Fruit fly (Drosophila melanogaster) whole organism, wandering third instar larva: ENCODE results near the gene CG17196.

Experiments
- CG32264 ChIP-seq: fragments of 200-800 bp; sonication (Bioruptor generic); optimal IDR thresholded peaks from 2 replicates; lab custom pipeline; 2016; ENCODE audit warnings: missing biosample characterization, missing genetic modification characterization
- CG9705 ChIP-seq: fragments of 200-800 bp; sonication (Bioruptor generic); optimal IDR thresholded peaks from 2 replicates; lab custom pipeline; 2018; ENCODE audit warnings: missing biosample characterization, mild to moderate bottlenecking, missing genetic modification characterization
- CrebA ChIP-seq: fragments of 200-800 bp; sonication (Bioruptor generic); optimal IDR thresholded peaks from 2 replicates; lab custom pipeline; 2016; ENCODE audit warnings: missing biosample characterization, mild to moderate bottlenecking, missing genetic modification characterization, borderline replicate concordance
- Dif ChIP-seq: fragments of 200-275, 200-300 bp; sonication (Bioruptor generic); optimal IDR thresholded peaks from 2 replicates; lab custom pipeline; 2018; ENCODE audit warnings: missing biosample characterization, missing genetic modification characterization; ENCODE audit not compliant: partially characterized antibody
- GATAd ChIP-seq: sonication (Bioruptor generic); optimal IDR thresholded peaks from 2 replicates; lab custom pipeline; 2016; ENCODE audit warnings: missing biosample characterization, missing genetic modification characterization
- HLH106 ChIP-seq: fragments of 200-800 bp; optimal IDR thresholded peaks from 3 replicates; lab custom pipeline; 2019; ENCODE audit warnings: missing biosample characterization, mild to moderate bottlenecking, missing genetic modification characterization, moderate library complexity
- Hnf4 ChIP-seq: fragments of 200-800 bp; sonication (Bioruptor generic); optimal IDR thresholded peaks from 2 replicates; lab custom pipeline; 2016; ENCODE audit warnings: missing biosample characterization, mild to moderate bottlenecking, missing genetic modification characterization
- Hr78 ChIP-seq: fragments of >200 bp; optimal IDR thresholded peaks from 2 replicates; lab custom pipeline; 2017; ENCODE audit warnings: missing biosample characterization, missing genetic modification characterization
- Hr83 ChIP-seq: fragments of 200-300 bp; sonication (Bioruptor generic); optimal IDR thresholded peaks from 2 replicates; lab custom pipeline; 2016; ENCODE audit warnings: missing biosample characterization, mild to moderate bottlenecking, missing genetic modification characterization, moderate library complexity; ENCODE audit not compliant: poor library complexity, severe bottlenecking
- Jra ChIP-seq: sonication (Bioruptor generic); optimal IDR thresholded peaks from 2 replicates; lab custom pipeline; 2016; ENCODE audit warnings: missing biosample characterization, missing genetic modification characterization
- Myc ChIP-seq: fragments of >200 bp; optimal IDR thresholded peaks from 2 replicates; lab custom pipeline; 2017
- N ChIP-seq: fragments of >200 bp; optimal IDR thresholded peaks from 2 replicates; lab custom pipeline; 2018; ENCODE audit warnings: missing biosample characterization, missing external identifiers, missing genetic modification characterization
- OdsH ChIP-seq: fragments of 200-800 bp; sonication (Bioruptor generic); optimal IDR thresholded peaks from 2 replicates; lab custom pipeline; 2016; ENCODE audit warnings: missing biosample characterization, mild to moderate bottlenecking, missing genetic modification characterization
- Rel ChIP-seq, 2 experiments: fragments of 200-800 bp; sonication (Bioruptor generic) in 1 of 2; optimal IDR thresholded peaks; 2 replicates in 1 of 2; 3 replicates in 1 of 2; lab custom pipeline; 2016 to 2019; ENCODE audit warnings: mild to moderate bottlenecking in 2 of 2, missing biosample characterization in 2 of 2, missing genetic modification characterization in 2 of 2, moderate library complexity in 1 of 2
- Sp1 ChIP-seq: fragments of 200-800 bp; sonication (Bioruptor generic); optimal IDR thresholded peaks from 3 replicates; lab custom pipeline; 2019; ENCODE audit warnings: missing biosample characterization, mild to moderate bottlenecking, missing genetic modification characterization, moderate library complexity
- Vsx2 ChIP-seq: fragments of 200-300, 225-300 bp; sonication (Bioruptor generic); optimal IDR thresholded peaks from 2 replicates; lab custom pipeline; 2018; ENCODE audit warnings: missing biosample characterization, missing genetic modification characterization; ENCODE audit not compliant: partially characterized antibody
- brk ChIP-seq: fragments of 200-800 bp; sonication (Bioruptor generic); optimal IDR thresholded peaks from 2 replicates; lab custom pipeline; 2016; ENCODE audit warnings: missing biosample characterization, mild to moderate bottlenecking, missing genetic modification characterization
- dl ChIP-seq, 2 experiments: fragments of 175-275, 200-275 bp in 1 of 2; fragments of 200-275 bp in 1 of 2; sonication (Bioruptor generic); optimal IDR thresholded peaks; lab custom pipeline; 2018; ENCODE audit warnings: mild to moderate bottlenecking in 2 of 2, missing biosample characterization in 2 of 2, missing genetic modification characterization in 2 of 2, moderate library complexity in 2 of 2; ENCODE audit not compliant: partially characterized antibody in 2 of 2, insufficient read depth in 1 of 2
- dmrt93B ChIP-seq: fragments of 200-800 bp; sonication (Bioruptor generic); optimal IDR thresholded peaks from 2 replicates; lab custom pipeline; 2018; ENCODE audit warnings: missing biosample characterization, mild to moderate bottlenecking, missing genetic modification characterization
- h ChIP-seq: fragments of 200-800 bp; sonication (Bioruptor generic); optimal IDR thresholded peaks from 3 replicates; lab custom pipeline; 2016; ENCODE audit warnings: missing biosample characterization, mild to moderate bottlenecking, missing genetic modification characterization
- jim ChIP-seq: fragments of 175-275, 200-325 bp; sonication (Bioruptor generic); optimal IDR thresholded peaks from 2 replicates; lab custom pipeline; 2016; ENCODE audit warnings: missing biosample characterization, mild to moderate bottlenecking, missing genetic modification characterization
- psq ChIP-seq: fragments of 200-800 bp; sonication (Bioruptor generic); optimal IDR thresholded peaks from 3 replicates; lab custom pipeline; 2017; ENCODE audit warnings: missing biosample characterization, mild to moderate bottlenecking, missing genetic modification characterization, moderate library complexity
- rgr ChIP-seq: fragments of 200-800 bp; sonication (Bioruptor generic); optimal IDR thresholded peaks from 3 replicates; lab custom pipeline; 2016; ENCODE audit warnings: missing biosample characterization, mild to moderate bottlenecking, missing genetic modification characterization
- sage ChIP-seq: fragments of 200-800 bp; sonication (Bioruptor generic); optimal IDR thresholded peaks from 2 replicates; lab custom pipeline; 2016; ENCODE audit warnings: missing biosample characterization, mild to moderate bottlenecking, missing genetic modification characterization
- sv ChIP-seq: fragments of 200-800 bp; sonication (Bioruptor generic); optimal IDR thresholded peaks from 3 replicates; lab custom pipeline; 2016; ENCODE audit warnings: missing biosample characterization, missing genetic modification characterization
- tai ChIP-seq: sonication (Bioruptor generic); optimal IDR thresholded peaks from 2 replicates; lab custom pipeline; 2016; ENCODE audit warnings: missing biosample characterization, missing genetic modification characterization
- usp ChIP-seq: fragments of >200 bp; optimal IDR thresholded peaks from 2 replicates; lab custom pipeline; 2017; ENCODE audit warnings: missing biosample characterization, missing genetic modification characterization
- woc ChIP-seq: sonication (Bioruptor generic); optimal IDR thresholded peaks from 2 replicates; lab custom pipeline; 2016; ENCODE audit warnings: missing biosample characterization, mild to moderate bottlenecking, missing genetic modification characterization

The CG17196 gene

DNA sequence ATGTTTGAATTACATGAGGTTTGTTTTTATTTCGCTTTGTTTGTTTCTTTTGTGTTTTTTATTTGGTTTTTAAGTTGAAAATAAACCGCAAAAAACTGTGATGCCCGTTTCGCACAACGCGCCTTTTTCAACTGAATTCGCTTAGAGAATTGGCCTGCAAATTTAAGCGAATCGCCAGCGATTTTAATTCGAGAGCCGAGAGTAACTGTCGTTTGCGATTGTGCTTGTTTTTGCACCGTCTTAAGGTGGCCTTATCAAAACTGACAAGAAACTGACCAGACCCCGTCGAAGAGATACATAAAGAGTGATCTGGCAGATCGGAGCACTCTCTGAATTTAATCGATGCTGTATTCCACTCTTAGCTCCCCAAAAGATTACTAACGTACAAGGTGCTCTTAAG lies 15.8 kb downstream of the CG17196 start (continued):
- TF ChIP-seq CG32264 (GFP tag; lab: Kevin White, UChicago) (peak; percentile 57), CrebA (GFP tag; lab: Kevin White, UChicago) (peak; percentile 56), Rel (GFP tag; optimal IDR thresholded peaks at IDR 0.05; lab: Kevin White, UChicago) (peak; percentile 9), Rel (tag; optimal IDR thresholded peaks at IDR 0.05; lab: Kevin White, UChicago) (no peak), sv (no peak), Sp1 (GFP tag; lab: Kevin White, UChicago) (peak; percentile 1), Dif (GFP tag; lab: Kevin White, UChicago) (peak; percentile 40), OdsH (no peak), Hr83 (GFP tag; lab: Kevin White, UChicago) (peak; percentile 55), N (GFP tag; lab: Kevin White, UChicago) (no peak), Hr78 (no peak)

DNA sequence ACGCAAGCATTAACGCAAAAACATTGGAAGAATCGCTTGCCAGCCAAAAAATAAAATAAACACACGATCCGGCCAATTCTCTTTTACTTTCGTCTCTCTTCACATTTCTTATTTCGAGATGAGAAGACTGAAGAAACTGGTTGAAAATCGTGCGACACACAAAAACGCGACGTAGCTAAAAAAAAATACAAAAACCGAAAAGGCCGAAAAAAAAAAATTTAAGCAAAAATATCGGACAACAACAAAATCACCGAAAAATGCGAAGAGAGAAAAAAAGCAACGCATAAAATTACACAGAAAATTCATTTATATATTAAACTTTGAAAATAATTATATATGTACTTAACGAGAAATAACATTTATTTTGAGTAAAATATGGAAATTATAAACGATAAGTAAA lies 16.6 kb downstream of the CG17196 start:
- TF ChIP-seq usp (GFP tag; lab: Kevin White, UChicago): no peak
- TF ChIP-seq Sp1 (GFP tag; lab: Kevin White, UChicago): peak; percentile 56

DNA sequence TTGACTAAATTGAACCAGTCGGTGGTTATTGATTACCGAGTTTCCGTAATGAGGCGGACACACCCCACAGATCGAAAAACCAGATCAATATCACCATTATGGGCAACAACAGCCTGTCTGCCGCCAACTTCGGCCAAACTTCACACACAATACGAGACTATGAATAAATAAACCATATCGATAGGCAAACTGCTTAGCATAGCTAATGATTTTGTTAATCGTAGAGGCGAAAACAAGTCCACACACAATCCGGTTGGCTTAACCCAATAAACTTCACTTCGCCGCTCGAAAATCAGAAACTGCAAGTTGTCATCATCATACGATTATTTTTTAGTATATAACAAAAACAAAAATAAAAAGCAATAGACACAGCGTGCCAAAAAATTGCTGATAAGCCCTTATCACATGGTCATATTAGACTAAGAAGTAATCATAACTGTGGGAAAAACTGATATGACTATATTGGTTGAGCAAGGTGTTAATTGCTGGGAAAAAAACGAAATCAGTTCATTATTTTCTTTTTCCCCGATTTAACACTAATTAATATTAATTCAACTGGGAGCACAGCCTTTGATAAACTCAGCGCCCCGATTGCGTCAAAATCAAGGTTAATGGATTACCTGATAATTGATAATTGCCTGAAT lies 20.1 kb downstream of the CG17196 start:
- TF ChIP-seq jim (GFP tag; lab: Kevin White, UChicago) (no peak), Sp1 (GFP tag; lab: Kevin White, UChicago) (no peak), brk (GFP tag; lab: Kevin White, UChicago) (peak; percentile 2), Dif (GFP tag; lab: Kevin White, UChicago) (no peak), psq (GFP tag; lab: Kevin White, UChicago) (no peak), CG9705 (GFP tag; lab: Kevin White, UChicago) (no peak)

DNA sequence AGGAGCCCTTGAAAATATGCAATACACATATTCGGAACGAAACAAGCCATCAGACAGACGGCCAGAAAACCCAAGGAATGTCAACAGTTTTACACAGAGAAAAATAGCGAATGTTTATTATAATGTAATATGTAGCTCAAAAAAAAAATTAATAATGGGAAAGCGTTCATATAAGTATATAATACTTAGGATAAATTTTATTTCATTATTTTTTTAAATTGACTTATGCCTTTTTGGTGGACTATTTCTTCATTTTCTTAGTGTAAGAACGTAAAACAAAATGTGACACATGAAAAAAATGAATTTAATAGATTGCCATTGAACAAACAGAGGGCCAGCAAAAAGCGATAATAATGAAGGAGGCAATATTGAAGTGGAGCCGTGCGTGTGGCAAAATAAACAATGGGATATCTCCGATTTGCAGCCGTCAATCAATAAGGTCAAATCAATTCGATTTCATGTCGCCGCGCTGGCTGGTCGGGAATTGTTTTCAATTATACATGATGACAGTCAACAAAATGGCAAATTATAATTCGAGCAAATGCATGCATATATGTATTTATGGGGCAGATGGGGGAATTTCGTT lies 21.1 kb downstream of the CG17196 start:
- TF ChIP-seq GATAd (GFP tag; lab: Kevin White, UChicago) (no peak), HLH106 (tag; lab: Kevin White, UChicago) (peak; percentile 43)

DNA sequence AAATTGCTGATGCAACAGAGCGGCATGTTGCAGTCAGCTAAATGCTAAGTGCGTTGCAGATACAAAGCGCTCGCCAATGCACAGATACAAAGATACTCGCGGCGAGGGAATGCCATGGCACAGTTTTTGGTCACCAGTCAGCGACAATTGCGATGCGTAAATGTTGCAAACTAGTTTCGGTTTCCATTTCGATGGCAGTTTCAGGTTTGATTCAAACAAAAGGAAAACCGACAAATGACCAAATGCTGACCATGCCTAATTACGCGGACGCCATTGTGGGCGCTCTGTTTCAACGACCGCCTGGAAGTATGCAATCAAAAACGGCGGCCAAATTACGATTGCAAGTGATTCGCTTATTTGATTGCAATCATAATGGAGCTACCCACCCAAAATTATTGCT lies 22.2 kb downstream of the CG17196 start:
- TF ChIP-seq rgr (GFP tag; lab: Kevin White, UChicago): no peak
- TF ChIP-seq woc (GFP tag; lab: Kevin White, UChicago): no peak
- no peak for TF ChIP-seq Jra (GFP tag; lab: Kevin White, UChicago)
- TF ChIP-seq N (GFP tag; lab: Kevin White, UChicago): peak; percentile 14
- TF ChIP-seq dmrt93B (GFP tag; lab: Kevin White, UChicago): no peak
- peak; percentile 31 for TF ChIP-seq Myc (lab: Kevin White, UChicago)
- TF ChIP-seq Sp1 (GFP tag; lab: Kevin White, UChicago): no peak

DNA sequence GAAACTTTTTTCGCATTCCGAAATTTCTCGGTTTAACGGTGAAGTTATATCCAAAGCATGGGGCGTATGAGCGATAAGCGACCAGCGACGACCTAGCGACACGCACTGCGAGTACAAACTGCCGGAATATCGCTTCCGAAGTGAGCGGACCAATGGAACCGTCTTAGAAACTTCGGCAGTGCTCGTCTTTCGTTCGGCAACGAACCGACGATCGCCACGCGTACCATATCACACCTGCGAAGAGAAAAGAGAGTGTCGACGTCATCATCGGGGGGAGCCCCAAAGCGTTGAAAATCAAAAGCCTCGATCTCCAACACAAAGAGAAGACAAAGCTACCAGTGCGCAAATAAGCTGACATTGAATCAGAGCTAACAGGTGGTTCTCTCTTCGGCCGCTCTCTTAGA lies 35.7 kb downstream of the CG17196 start, which contains the start of gene LpR2:
Gene LpR2 (minus strand): TSS at position 118 of the 404 bp plus-strand sequence.
- TF ChIP-seq Vsx2 (GFP tag; lab: Kevin White, UChicago) (peak; percentile 5), Jra (GFP tag; lab: Kevin White, UChicago) (peak; percentile 20), CG9705 (GFP tag; lab: Kevin White, UChicago) (no peak), dl (GFP tag; optimal IDR thresholded peaks at IDR 0.05; lab: Kevin White, UChicago; ENCODE audit: insufficient read depth in 1 of 2, partially characterized antibody in 2 of 2) (peak; percentile 27 to 83), Hnf4 (GFP tag; lab: Kevin White, UChicago) (peak; percentile 12), sage (GFP tag; lab: Kevin White, UChicago) (no peak), rgr (GFP tag; lab: Kevin White, UChicago) (peak; percentile 12), tai (GFP tag; lab: Kevin White, UChicago) (no peak), brk (GFP tag; lab: Kevin White, UChicago) (no peak), psq (GFP tag; lab: Kevin White, UChicago) (peak; percentile 46), CG32264 (GFP tag; lab: Kevin White, UChicago) (peak; percentile 9), Dif (GFP tag; lab: Kevin White, UChicago) (peak; percentile 73), Rel (GFP tag; optimal IDR thresholded peaks at IDR 0.05; lab: Kevin White, UChicago) (no peak), Rel (tag; optimal IDR thresholded peaks at IDR 0.05; lab: Kevin White, UChicago) (peak; percentile 99), h (GFP tag; lab: Kevin White, UChicago) (peak; percentile 95), CrebA (GFP tag; lab: Kevin White, UChicago) (peak; percentile 51), Hr78 (no peak)
- TF ChIP-seq, all 38 proteins: peak for 11
